Worm (Caenorhabditis elegans): ENCODE results near the gene col-168.
A peak's percentile ranks its signal among the peaks of the same experiment; 100 is the strongest.

The col-168 gene

ce11 chrX:6338446-6338845, 12.3 kb downstream of the col-168 start:
- TF ChIP-seq hlh-1 (tag; optimal IDR thresholded peaks at IDR 0.05) (no peak), mep-1 (tag; optimal IDR thresholded peaks at IDR 0.05) (no peak), ceh-39 (tag; optimal IDR thresholded peaks at IDR 0.05) (no peak), ces-1 (GFP tag; optimal IDR thresholded peaks at IDR 0.05) (no peak), M03D4.4 (tag; optimal IDR thresholded peaks at IDR 0.05) (no peak), flh-1 (GFP tag; optimal IDR thresholded peaks at IDR 0.05) (no peak)

ce11 chrX:6341513-6341912, 15.3 kb downstream of the col-168 start, which contains the start of gene C03B1.7:
Gene C03B1.7, plus strand, starts transcription at chrX:6341813.
- no peak for TF ChIP-seq M03D4.4 (tag; optimal IDR thresholded peaks at IDR 0.05)
- peak; percentile 48 for TF ChIP-seq nhr-2 (tag; optimal IDR thresholded peaks at IDR 0.05)
- TF ChIP-seq mls-2 (tag; optimal IDR thresholded peaks at IDR 0.05): no peak

- TF ChIP-seq nhr-237 (tag; optimal IDR thresholded peaks at IDR 0.05) (no peak), mep-1 (tag; optimal IDR thresholded peaks at IDR 0.05) (no peak), flh-1 (GFP tag; optimal IDR thresholded peaks at IDR 0.05) (no peak), sem-2 (GFP tag; optimal IDR thresholded peaks at IDR 0.05) (no peak), nhr-12 (tag; optimal IDR thresholded peaks at IDR 0.05) (no peak), ceh-43 (GFP tag; optimal IDR thresholded peaks at IDR 0.05) (no peak), nhr-2 (tag; optimal IDR thresholded peaks at IDR 0.05) (no peak), nhr-28 (tag; optimal IDR thresholded peaks at IDR 0.05) (no peak), mab-5 (tag; optimal IDR thresholded peaks at IDR 0.05) (no peak), elt-3 (tag; optimal IDR thresholded peaks at IDR 0.05) (no peak), cnd-1 (tag; optimal IDR thresholded peaks at IDR 0.05) (no peak), ces-1 (GFP tag; optimal IDR thresholded peaks at IDR 0.05) (no peak), sptf-1 (tag; optimal IDR thresholded peaks at IDR 0.05) (no peak), M03D4.4 (tag; optimal IDR thresholded peaks at IDR 0.05) (no peak), elt-1 (tag; optimal IDR thresholded peaks at IDR 0.05; ENCODE audit: borderline replicate concordance, insufficient read depth) (no peak), lsy-2 (tag; optimal IDR thresholded peaks at IDR 0.05) (no peak)
These were observed 19.6 kb downstream of the col-168 start for ce11 chrX:6345785-6346184.

ce11 chrX:6347013-6347412, 20.8 kb downstream of the col-168 start, which contains the start of gene C03B1.9:
Gene C03B1.9, minus strand, starts transcription at chrX:6347113.
- TF ChIP-seq ztf-11 (tag; optimal IDR thresholded peaks at IDR 0.05) (no peak), nhr-2 (tag; optimal IDR thresholded peaks at IDR 0.05) (no peak), lin-32 (GFP tag; optimal IDR thresholded peaks at IDR 0.05) (no peak), ceh-39 (tag; optimal IDR thresholded peaks at IDR 0.05) (no peak), M03D4.4 (tag; optimal IDR thresholded peaks at IDR 0.05) (no peak)

ce11 chrX:6350016-6350415, 23.8 kb downstream of the col-168 start, which contains the start of gene C03B1.6:
Gene C03B1.6, plus strand, starts transcription at chrX:6350316.
- TF ChIP-seq mab-5 (tag; optimal IDR thresholded peaks at IDR 0.05) (no peak), snpc-4 (tag; optimal IDR thresholded peaks at IDR 0.05) (no peak), drap-1 (GFP tag; optimal IDR thresholded peaks at IDR 0.05) (no peak), ceh-43 (GFP tag; optimal IDR thresholded peaks at IDR 0.05) (no peak), nhr-2 (tag; optimal IDR thresholded peaks at IDR 0.05) (no peak), pha-4 (tag; optimal IDR thresholded peaks at IDR 0.05) (no peak), unc-39 (tag; optimal IDR thresholded peaks at IDR 0.05) (no peak), flh-1 (GFP tag; optimal IDR thresholded peaks at IDR 0.05) (no peak), lin-13 (tag; optimal IDR thresholded peaks at IDR 0.05) (no peak), ham-2 (GFP tag; optimal IDR thresholded peaks at IDR 0.05) (no peak), zip-8 (tag; optimal IDR thresholded peaks at IDR 0.05) (no peak), blmp-1 (tag; optimal IDR thresholded peaks at IDR 0.05) (no peak), ceh-39 (tag; optimal IDR thresholded peaks at IDR 0.05) (no peak), tbx-8 (GFP tag; optimal IDR thresholded peaks at IDR 0.05) (no peak), elt-1 (tag; optimal IDR thresholded peaks at IDR 0.05; ENCODE audit: borderline replicate concordance, insufficient read depth) (no peak), M03D4.4 (tag; optimal IDR thresholded peaks at IDR 0.05) (no peak), lsy-2 (tag; optimal IDR thresholded peaks at IDR 0.05) (no peak), bed-3 (GFP tag; optimal IDR thresholded peaks at IDR 0.05) (no peak), elt-3 (tag; optimal IDR thresholded peaks at IDR 0.05) (no peak)

ce11 chrX:6353763-6354162, 27.6 kb downstream of the col-168 start:
- no peak for TF ChIP-seq ham-2 (GFP tag; optimal IDR thresholded peaks at IDR 0.05)
- TF ChIP-seq ceh-83 (GFP tag; optimal IDR thresholded peaks at IDR 0.05): no peak
- TF ChIP-seq nhr-2 (tag; optimal IDR thresholded peaks at IDR 0.05): no peak
- no peak for TF ChIP-seq unc-62 (GFP tag; optimal IDR thresholded peaks at IDR 0.05)
- no peak for TF ChIP-seq elt-1 (tag; optimal IDR thresholded peaks at IDR 0.05; ENCODE audit: borderline replicate concordance, insufficient read depth)
- TF ChIP-seq cnd-1 (tag; optimal IDR thresholded peaks at IDR 0.05): no peak
- no peak for TF ChIP-seq zip-8 (tag; optimal IDR thresholded peaks at IDR 0.05)
